Fruit fly (Drosophila melanogaster) whole organism, prepupa: ENCODE measurements around the gene haf.

Source experiments
- Blimp-1 ChIP-seq: fragments of 200-800 bp; sonication (Bioruptor generic); optimal IDR thresholded peaks from 3 replicates; lab custom pipeline; 2017; ENCODE audit warnings: missing biosample characterization, missing genetic modification characterization, mild to moderate bottlenecking, moderate library complexity, missing genetic modification reagents
- CG16779 ChIP-seq: fragments of 200-800 bp; sonication (Bioruptor generic); optimal IDR thresholded peaks from 3 replicates; lab custom pipeline; 2017; ENCODE audit warnings: missing biosample characterization, mild to moderate bottlenecking, missing genetic modification characterization
- CG6808 ChIP-seq: fragments of 200-800 bp; sonication (Bioruptor generic); optimal IDR thresholded peaks from 3 replicates; lab custom pipeline; 2017; ENCODE audit warnings: missing biosample characterization, missing genetic modification characterization, mild to moderate bottlenecking, moderate library complexity, missing genetic modification reagents
- Eip78C ChIP-seq: fragments of 200-800 bp; sonication (Bioruptor generic); peaks from one replicate; lab custom pipeline; 2016; ENCODE audit warnings: missing biosample characterization, missing genetic modification characterization
- Smox ChIP-seq: fragments of 200-800 bp; sonication (Bioruptor generic); optimal IDR thresholded peaks from 3 replicates; lab custom pipeline; 2016; ENCODE audit warnings: missing biosample characterization, missing genetic modification characterization
- Sox14 ChIP-seq: fragments of 200-800 bp; sonication (Bioruptor generic); optimal IDR thresholded peaks from 3 replicates; lab custom pipeline; 2016; ENCODE audit warnings: missing biosample characterization, missing genetic modification characterization
- spab ChIP-seq: fragments of 200-800 bp; sonication (Bioruptor generic); optimal IDR thresholded peaks from 2 replicates; lab custom pipeline; 2017; ENCODE audit warnings: missing biosample characterization, mild to moderate bottlenecking, missing genetic modification characterization, missing genetic modification reagents
- svp ChIP-seq: fragments of 200-800 bp; sonication (Bioruptor generic); peaks from one replicate; lab custom pipeline; 2016; ENCODE audit warnings: missing biosample characterization, missing genetic modification characterization

- TF ChIP-seq Sox14 (GFP tag; lab: Kevin White, UChicago) (no peak), Smox (peak; percentile 13), svp (GFP tag; lab: Kevin White, UChicago) (peak; percentile 45), CG16779 (tag; lab: Kevin White, UChicago) (no peak), CG6808 (GFP tag; lab: Kevin White, UChicago) (no peak), Eip78C (GFP tag; lab: Kevin White, UChicago) (peak; percentile 32), Blimp-1 (GFP tag; lab: Kevin White, UChicago) (no peak), spab (GFP tag; lab: Kevin White, UChicago) (no peak)
These were observed 24.3 kb downstream of the haf start for dm6 chr2L:1579254-1579653.
